Fruit fly (Drosophila melanogaster): Measurements from ENCODE around the gene Eip75B.
A peak's percentile ranks its signal among the peaks of the same experiment; 100 is the strongest.

DNA sequence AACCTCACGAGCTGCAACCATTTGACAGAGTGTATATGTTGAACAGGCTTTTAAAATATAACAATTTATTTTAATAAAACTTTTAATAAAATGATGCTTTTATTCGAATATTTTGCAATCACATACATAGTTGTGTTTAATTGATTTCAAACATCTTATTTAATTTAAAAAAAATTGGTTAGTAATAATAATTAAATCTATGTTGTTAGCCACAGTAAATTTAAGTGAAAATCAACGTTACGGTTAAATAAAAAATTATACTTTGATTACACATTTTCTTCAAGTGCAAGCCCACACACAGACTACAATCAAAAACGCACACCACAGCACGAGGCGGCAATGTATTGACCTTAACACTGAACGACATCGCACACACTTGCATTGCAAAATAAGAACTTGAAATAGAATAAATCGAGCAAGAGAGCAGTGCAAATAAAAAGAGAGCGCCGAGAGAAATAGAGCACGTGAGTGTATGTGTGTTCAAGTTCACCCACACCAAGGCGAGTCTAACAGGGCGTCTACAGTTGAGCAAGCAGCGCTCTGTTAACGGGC, 1.5 kb downstream of the Eip75B start:
- TF ChIP-seq bab1 (GFP tag; optimal IDR thresholded peaks at IDR 0.05) (peak; percentile 60), CG5204 (GFP tag; optimal IDR thresholded peaks at IDR 0.05) (peak; percentile 75), pad (GFP tag; optimal IDR thresholded peaks at IDR 0.05) (peak; percentile 62), Hr96 (GFP tag; optimal IDR thresholded peaks at IDR 0.05) (peak; percentile 30), CG14711 (tag; optimal IDR thresholded peaks at IDR 0.05) (peak; percentile 78)

All from whole organism, adult.